Fruit fly (Drosophila melanogaster) whole organism, embryonic: Measurements from ENCODE around the gene CG17154.

ENCODE experiments used
- Adf1 ChIP-seq: fragments of 200-800 bp; sonication (Bioruptor generic); IDR thresholded peaks from 2 replicates; pipeline ENCODE4 v1.3.6; 2022; ENCODE audit warnings: missing biosample characterization, missing genetic modification characterization
- C15 ChIP-seq: fragments of 200-800 bp; sonication (Bioruptor generic); IDR thresholded peaks from 3 replicates; pipeline ENCODE4 v1.3.6; 2022; ENCODE audit warnings: missing biosample characterization, missing genetic modification characterization
- CG10321 ChIP-seq: fragments of 200-800 bp; sonication (Bioruptor generic); IDR thresholded peaks from 2 replicates; pipeline ENCODE4 v1.3.6; 2022; ENCODE audit warnings: missing biosample characterization, missing genetic modification characterization
- CG11093 ChIP-seq: fragments of 200-800 bp; sonication (Bioruptor generic); IDR thresholded peaks from 3 replicates; pipeline ENCODE4 v1.3.6; 2022; ENCODE audit warnings: missing biosample characterization, missing genetic modification characterization
- CG12071 ChIP-seq: fragments of 200-800 bp; sonication (Bioruptor generic); optimal IDR thresholded peaks from 3 replicates; lab custom pipeline; 2018; ENCODE audit warnings: missing biosample characterization, mild to moderate bottlenecking, missing genetic modification characterization
- CG12104 ChIP-seq: fragments of 200-800 bp; sonication (Bioruptor generic); optimal IDR thresholded peaks from 3 replicates; lab custom pipeline; 2016; ENCODE audit warnings: missing biosample characterization, missing genetic modification characterization
- CG12155 ChIP-seq: fragments of 200-800 bp; sonication (Bioruptor generic); optimal IDR thresholded peaks from 3 replicates; lab custom pipeline; 2016; ENCODE audit warnings: missing biosample characterization, missing genetic modification characterization
- CG14014 ChIP-seq: fragments of 200-800 bp; sonication (Bioruptor generic); IDR thresholded peaks from 2 replicates; pipeline ENCODE4 v1.3.6; 2022; ENCODE audit warnings: missing biosample characterization, missing genetic modification characterization
- CG14050 ChIP-seq: fragments of 200-800 bp; sonication (Bioruptor generic); IDR thresholded peaks from 3 replicates; pipeline ENCODE4 v1.3.6; 2022; ENCODE audit warnings: missing biosample characterization, missing genetic modification characterization
- CG14860 ChIP-seq: fragments of 200-800 bp; sonication (Bioruptor generic); IDR thresholded peaks from 3 replicates; pipeline ENCODE4 v1.3.6; 2022; ENCODE audit warnings: missing biosample characterization, missing genetic modification characterization; ENCODE audit not compliant: partially characterized antibody
- CG1603 ChIP-seq: fragments of 200-800 bp; sonication (Bioruptor generic); optimal IDR thresholded peaks from 2 replicates; lab custom pipeline; 2019; ENCODE audit warnings: missing biosample characterization, mild to moderate bottlenecking, missing genetic modification characterization, moderate library complexity
- CG17186 ChIP-seq: fragments of 200-800 bp; sonication (Bioruptor generic); optimal IDR thresholded peaks from 3 replicates; lab custom pipeline; 2017; ENCODE audit warnings: missing biosample characterization, missing genetic modification reagents, missing genetic modification characterization
- CG17568 ChIP-seq: fragments of 200-800 bp; sonication (Bioruptor generic); optimal IDR thresholded peaks from 2 replicates; lab custom pipeline; 2018; ENCODE audit warnings: missing biosample characterization, mild to moderate bottlenecking, missing genetic modification characterization, moderate library complexity
- CG2202 ChIP-seq: fragments of 200-800 bp; sonication (Bioruptor generic); optimal IDR thresholded peaks from 2 replicates; lab custom pipeline; 2018; ENCODE audit warnings: missing biosample characterization, mild to moderate bottlenecking, missing genetic modification characterization
- CG2678 ChIP-seq: fragments of 200-800 bp; sonication (Bioruptor generic); optimal IDR thresholded peaks from 3 replicates; lab custom pipeline; 2019; ENCODE audit warnings: missing biosample characterization, mild to moderate bottlenecking, missing genetic modification characterization, moderate library complexity
- CG2712 ChIP-seq: fragments of 200-800 bp; optimal IDR thresholded peaks from 3 replicates; lab custom pipeline; 2019; ENCODE audit warnings: missing biosample characterization, mild to moderate bottlenecking, missing genetic modification characterization, moderate library complexity
- CG3847 ChIP-seq: fragments of 200-800 bp; sonication (Bioruptor generic); IDR thresholded peaks from 2 replicates; pipeline ENCODE4 v1.3.6; 2022; ENCODE audit warnings: missing biosample characterization, missing genetic modification characterization
- CG3995 ChIP-seq: fragments of 200-800 bp; sonication (Bioruptor generic); optimal IDR thresholded peaks from 3 replicates; lab custom pipeline; 2016; ENCODE audit warnings: missing biosample characterization, missing genetic modification characterization
- CG4404 ChIP-seq: fragments of 200-800 bp; sonication (Bioruptor generic); IDR thresholded peaks from 2 replicates; pipeline ENCODE4 v1.3.6; 2022; ENCODE audit warnings: missing biosample characterization, missing genetic modification characterization
- CG5245 ChIP-seq: fragments of 200-800 bp; sonication (Bioruptor generic); optimal IDR thresholded peaks from 3 replicates; lab custom pipeline; 2016; ENCODE audit warnings: missing biosample characterization, missing genetic modification characterization
- CG6272 ChIP-seq: fragments of 200-800 bp; sonication (Bioruptor generic); IDR thresholded peaks from 2 replicates; pipeline ENCODE4 v1.3.6; 2022; ENCODE audit warnings: missing biosample characterization, missing genetic modification characterization
- CG7745 ChIP-seq: fragments of 200-800 bp; sonication (Bioruptor generic); optimal IDR thresholded peaks from 2 replicates; lab custom pipeline; 2018; ENCODE audit warnings: missing biosample characterization, mild to moderate bottlenecking, missing genetic modification characterization, moderate library complexity
- CG7963 ChIP-seq: fragments of 200-800 bp; sonication (Bioruptor generic); IDR thresholded peaks from 3 replicates; pipeline ENCODE4 v1.3.6; 2022; ENCODE audit warnings: missing biosample characterization, missing genetic modification characterization; ENCODE audit not compliant: partially characterized antibody
- CG8089 ChIP-seq: fragments of 200-800 bp; sonication (Bioruptor generic); optimal IDR thresholded peaks from 3 replicates; lab custom pipeline; 2016; ENCODE audit warnings: missing biosample characterization, missing genetic modification characterization
- D ChIP-seq, 2 experiments: fragments of 200-800 bp in 1 of 2; fragments of >200 bp in 1 of 2; sonication (Bioruptor generic) in 1 of 2; optimal IDR thresholded peaks; 2 replicates in 1 of 2; 3 replicates in 1 of 2; lab custom pipeline; 2017; ENCODE audit warnings: mild to moderate bottlenecking in 1 of 2, missing biosample characterization in 1 of 2, missing genetic modification characterization in 1 of 2, missing genetic modification reagents in 1 of 2
- Deaf1 ChIP-seq: fragments of 200-800 bp; optimal IDR thresholded peaks from 3 replicates; lab custom pipeline; 2019; ENCODE audit warnings: missing biosample characterization, mild to moderate bottlenecking, missing genetic modification characterization, moderate library complexity
- HmgZ ChIP-seq: fragments of 200-800 bp; sonication (Bioruptor generic); optimal IDR thresholded peaks from 2 replicates; lab custom pipeline; 2018; ENCODE audit warnings: missing biosample characterization, mild to moderate bottlenecking, missing genetic modification characterization
- Lim3 ChIP-seq: fragments of 200-800 bp; sonication (Bioruptor generic); IDR thresholded peaks from 2 replicates; pipeline ENCODE4 v1.3.6; 2022; ENCODE audit warnings: missing biosample characterization, missing genetic modification characterization
- Mes4 ChIP-seq: fragments of 200-800 bp; sonication (Bioruptor generic); optimal IDR thresholded peaks from 2 replicates; lab custom pipeline; 2016; ENCODE audit warnings: missing biosample characterization, missing genetic modification characterization
- NK7.1 ChIP-seq: fragments of 200-800 bp; sonication (Bioruptor generic); optimal IDR thresholded peaks from 3 replicates; lab custom pipeline; 2016; ENCODE audit warnings: missing biosample characterization, missing genetic modification characterization
- Oaz ChIP-seq: fragments of 200-800 bp; sonication (Bioruptor generic); IDR thresholded peaks from 2 replicates; pipeline ENCODE4 v1.3.6; 2022; ENCODE audit warnings: missing biosample characterization, missing genetic modification characterization
- Pdp1 ChIP-seq, 2 experiments: fragments of 200-800 bp; sonication (Bioruptor generic); optimal IDR thresholded peaks; 3 replicates each; lab custom pipeline; 2016; ENCODE audit warnings: missing biosample characterization in 2 of 2, missing genetic modification characterization in 2 of 2, mild to moderate bottlenecking in 1 of 2, moderate library complexity in 1 of 2
- Poxn ChIP-seq: fragments of 200-800 bp; sonication (Bioruptor generic); IDR thresholded peaks from 2 replicates; pipeline ENCODE4 v1.3.6; 2022; ENCODE audit warnings: missing biosample characterization, missing genetic modification characterization
- ab ChIP-seq: fragments of 200-800 bp; sonication (Bioruptor generic); optimal IDR thresholded peaks from 2 replicates; lab custom pipeline; 2016; ENCODE audit warnings: missing biosample characterization, missing genetic modification characterization
- az2 ChIP-seq: fragments of 200-800 bp; sonication (Bioruptor generic); optimal IDR thresholded peaks from 3 replicates; lab custom pipeline; 2016; ENCODE audit warnings: missing biosample characterization, missing genetic modification characterization
- bigmax ChIP-seq: fragments of 200-800 bp; sonication (Bioruptor generic); optimal IDR thresholded peaks from 2 replicates; lab custom pipeline; 2018; ENCODE audit warnings: missing biosample characterization, mild to moderate bottlenecking, missing genetic modification characterization
- btn ChIP-seq: fragments of 200-800 bp; sonication (Bioruptor generic); optimal IDR thresholded peaks from 2 replicates; lab custom pipeline; 2016; ENCODE audit warnings: missing biosample characterization, missing genetic modification characterization
- dimm ChIP-seq: fragments of 200-800 bp; sonication (Bioruptor generic); IDR thresholded peaks from 2 replicates; pipeline ENCODE4 v1.3.6; 2022; ENCODE audit warnings: missing biosample characterization, missing genetic modification characterization
- her ChIP-seq: fragments of 200-800 bp; sonication (Bioruptor generic); optimal IDR thresholded peaks from 2 replicates; lab custom pipeline; 2016; ENCODE audit warnings: missing biosample characterization, missing genetic modification characterization
- lab ChIP-seq: fragments of 200-800 bp; sonication (Bioruptor generic); optimal IDR thresholded peaks from 3 replicates; lab custom pipeline; 2017; ENCODE audit warnings: missing biosample characterization, missing genetic modification characterization, mild to moderate bottlenecking, moderate library complexity, missing genetic modification reagents
- ranshi ChIP-seq: fragments of 200-800 bp; sonication (Bioruptor generic); IDR thresholded peaks from 2 replicates; pipeline ENCODE4 v1.3.6; 2022; ENCODE audit warnings: missing biosample characterization, missing genetic modification characterization
- sens ChIP-seq: fragments of 200-800 bp; sonication (Bioruptor generic); peaks from one replicate; lab custom pipeline; 2016; ENCODE audit warnings: missing biosample characterization, missing genetic modification characterization
- slbo ChIP-seq: fragments of 200-800 bp; sonication (Bioruptor generic); IDR thresholded peaks from 2 replicates; pipeline ENCODE4 v1.3.6; 2022; ENCODE audit warnings: missing biosample characterization, missing genetic modification characterization
- tgo ChIP-seq: fragments of 200-800 bp; sonication (Bioruptor generic); IDR thresholded peaks from 3 replicates; pipeline ENCODE4 v1.3.6; 2022; ENCODE audit warnings: missing biosample characterization, missing genetic modification characterization
- unpg ChIP-seq: fragments of 200-800 bp; sonication (Bioruptor generic); optimal IDR thresholded peaks from 3 replicates; lab custom pipeline; 2018; ENCODE audit warnings: missing biosample characterization, mild to moderate bottlenecking, missing genetic modification characterization, moderate library complexity
- vfl ChIP-seq: fragments of 200-800 bp; sonication (Bioruptor generic); optimal IDR thresholded peaks from 2 replicates; lab custom pipeline; 2016; ENCODE audit warnings: missing biosample characterization, missing genetic modification characterization
- zf30C ChIP-seq: fragments of 200-800 bp; sonication (Bioruptor generic); optimal IDR thresholded peaks from 3 replicates; lab custom pipeline; 2018; ENCODE audit warnings: missing biosample characterization, mild to moderate bottlenecking, missing genetic modification characterization

The CG17154 gene

DNA sequence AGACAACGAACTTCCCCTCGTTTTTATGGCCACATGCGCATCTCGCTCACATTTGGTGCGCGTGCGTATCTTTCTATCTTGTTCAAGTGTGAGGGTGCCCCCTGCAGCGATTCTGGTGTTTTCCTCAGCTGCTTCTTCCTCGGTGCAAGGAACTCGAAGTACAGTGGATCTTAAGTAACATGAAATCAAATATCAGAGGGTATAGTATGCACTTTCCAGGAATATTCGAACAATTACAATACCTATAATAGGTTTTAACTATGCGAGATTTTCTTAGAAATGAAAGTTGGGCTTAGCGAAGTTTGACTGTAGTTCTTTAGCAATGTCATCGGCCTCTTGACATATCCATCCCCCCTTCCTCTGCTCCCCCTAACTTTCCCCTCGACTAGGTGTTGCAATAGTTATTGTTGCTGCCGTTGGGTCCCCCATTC, 25.6 kb upstream of the CG17154 start (continued):
- TF ChIP-seq CG7745 (tag; lab: Kevin White, UChicago) (peak; percentile 70), CG10321 (no peak), D (optimal IDR thresholded peaks at IDR 0.05; lab: Kevin White, UChicago) (no peak), D (GFP tag; optimal IDR thresholded peaks at IDR 0.05; lab: Kevin White, UChicago) (peak; percentile 41), Lim3 (GFP tag; lab: Robert Waterston, UW) (no peak), CG14860 (GFP tag; lab: Robert Waterston, UW) (no peak), CG2712 (peak; percentile 81), CG3995 (GFP tag; lab: Kevin White, UChicago) (no peak), ab (no peak), CG7963 (no peak), CG4404 (GFP tag; lab: Robert Waterston, UW) (peak; percentile 89), CG14050 (GFP tag; lab: Robert Waterston, UW) (no peak), az2 (GFP tag; lab: Kevin White, UChicago) (peak; percentile 28), vfl (GFP tag; lab: Kevin White, UChicago) (no peak), Deaf1 (tag; lab: Kevin White, UChicago) (no peak), tgo (GFP tag; lab: Robert Waterston, UW) (peak; percentile 49; the same call in 1 of the 3 replicates), Poxn (GFP tag; lab: Robert Waterston, UW) (no peak), CG6272 (GFP tag; lab: Robert Waterston, UW) (no peak), C15 (GFP tag; lab: Robert Waterston, UW) (no peak), slbo (no peak), CG11093 (GFP tag; lab: Robert Waterston, UW) (0 out of 3 replicates have a peak, but pooled peaks have one; percentile 34), dimm (no peak), sens (GFP tag; lab: Kevin White, UChicago) (peak; percentile 96), Oaz (GFP tag; lab: Robert Waterston, UW) (no peak), Adf1 (GFP tag; lab: Robert Waterston, UW) (no peak), bigmax (no peak), NK7.1 (GFP tag; lab: Kevin White, UChicago) (no peak), Mes4 (GFP tag; lab: Kevin White, UChicago) (no peak), CG2678 (peak; percentile 26), CG17186 (GFP tag; lab: Kevin White, UChicago) (peak; percentile 12), unpg (GFP tag; lab: Kevin White, UChicago) (peak; percentile 60), CG1603 (tag; lab: Kevin White, UChicago) (peak; percentile 87), her (no peak), zf30C (GFP tag; lab: Kevin White, UChicago) (no peak), lab (GFP tag; lab: Kevin White, UChicago) (no peak), CG8089 (GFP tag; lab: Kevin White, UChicago) (no peak), CG12104 (GFP tag; lab: Kevin White, UChicago) (peak; percentile 22), Pdp1 (GFP tag; optimal IDR thresholded peaks at IDR 0.05; lab: Kevin White, UChicago) (peak; percentile 24 to 30), CG5245 (GFP tag; lab: Kevin White, UChicago) (peak; percentile 26), CG3847 (GFP tag; lab: Robert Waterston, UW) (no peak; the same call in 1 of the 2 replicates), CG2202 (tag; lab: Kevin White, UChicago) (peak; percentile 58), CG17568 (GFP tag; lab: Kevin White, UChicago) (no peak), btn (GFP tag; lab: Kevin White, UChicago) (peak; percentile 45), CG14014 (GFP tag; lab: Robert Waterston, UW) (no peak), HmgZ (tag; lab: Kevin White, UChicago) (no peak), CG12155 (GFP tag; lab: Kevin White, UChicago) (no peak), ranshi (GFP tag; lab: Robert Waterston, UW) (peak; percentile 52; the same call in 1 of the 2 replicates), CG12071 (GFP tag; lab: Kevin White, UChicago) (no peak)
